Worm (Caenorhabditis elegans): ENCODE data around the gene epac-1.

ce11 chrIII:10196796-10197195 is 7.8 kb downstream of the epac-1 start:
- TF ChIP-seq unc-62 (GFP tag; optimal IDR thresholded peaks at IDR 0.05) (no peak), ama-1 (optimal IDR thresholded peaks at IDR 0.05) (no peak), lin-13 (GFP tag; optimal IDR thresholded peaks at IDR 0.05) (no peak), nhr-11 (tag; optimal IDR thresholded peaks at IDR 0.05) (no peak), blmp-1 (tag; optimal IDR thresholded peaks at IDR 0.05; ENCODE audit: insufficient read depth) (no peak), snpc-4 (tag; optimal IDR thresholded peaks at IDR 0.05) (no peak), fos-1 (tag; optimal IDR thresholded peaks at IDR 0.05) (no peak), elt-1 (tag; optimal IDR thresholded peaks at IDR 0.05) (no peak)
